Worm (Caenorhabditis elegans) whole organism, midembryonic: ENCODE data around the gene rgr-1.

Experiments used
- cog-1 ChIP-seq: sonication (generic microtip); optimal IDR thresholded peaks from 2 replicates; lab custom pipeline; 2016; ENCODE audit warnings: missing genetic modification characterization, missing compliant biosample characterization
- ref-1 ChIP-seq: fragments of 200-800 bp; sonication (Bioruptor generic); conservative IDR thresholded peaks from 2 replicates; pipeline ENCODE4 v1.3.6; 2022; ENCODE audit warnings: missing genetic modification reagents, missing genetic modification characterization, missing compliant biosample characterization
- ztf-23 ChIP-seq: fragments of 200-800 bp; sonication (Bioruptor generic); IDR thresholded peaks from 2 replicates; pipeline ENCODE4 v1.3.6; 2022; ENCODE audit warnings: missing genetic modification reagents, missing genetic modification characterization, missing compliant biosample characterization
- ztf-29 ChIP-seq: fragments of 200-800 bp; sonication (Bioruptor generic); IDR thresholded peaks from 2 replicates; pipeline ENCODE4 v1.3.6; 2022; ENCODE audit warnings: missing genetic modification reagents, missing genetic modification characterization, missing compliant biosample characterization

ce11 chrIII:9390007-9390406 is 3.5 kb upstream of the rgr-1 start, which contains the start of gene slc-17.2:
- TF ChIP-seq ztf-29 (GFP tag; lab: Robert Waterston, UW) = no peak
- TF ChIP-seq ztf-23 (GFP tag; lab: Robert Waterston, UW) = no peak
- no peak for TF ChIP-seq cog-1 (tag; lab: Kevin White, UChicago)
- no peak for TF ChIP-seq ref-1 (GFP tag; lab: Robert Waterston, UW)
